Fruit fly (Drosophila melanogaster): ENCODE measurements around the gene CG5986.

DNA sequence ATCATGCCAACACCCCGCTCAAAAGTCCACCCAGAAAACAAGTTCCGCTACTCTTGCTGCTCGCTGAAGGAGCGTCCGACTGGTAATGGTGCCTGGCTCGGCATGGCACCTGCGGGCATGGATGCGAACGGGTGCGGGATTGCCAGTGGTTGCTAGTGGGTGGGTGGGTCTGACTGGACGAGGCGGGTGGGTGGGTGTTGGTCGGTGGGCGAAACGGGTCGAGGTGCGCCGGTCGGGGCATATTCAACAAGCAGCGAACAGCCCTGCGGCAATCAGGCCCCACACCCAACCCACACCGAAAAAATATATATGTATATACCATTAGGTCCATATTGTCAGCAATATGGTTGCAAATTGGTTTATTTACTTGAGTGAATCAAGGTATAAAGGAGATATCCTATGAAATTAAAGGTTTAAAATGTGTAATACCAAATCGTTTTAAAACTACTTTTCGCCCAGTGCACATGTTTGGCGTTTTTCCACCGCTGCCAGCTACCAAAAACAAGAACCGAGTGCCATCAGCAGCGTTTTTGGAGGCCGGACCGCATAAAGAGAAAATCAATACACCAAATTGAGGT is 36.9 kb upstream of the CG5986 start:
- no peak for TF ChIP-seq psq (optimal IDR thresholded peaks at IDR 0.05)
- no peak for TF ChIP-seq usp (GFP tag; optimal IDR thresholded peaks at IDR 0.05)
- no peak for TF ChIP-seq CG8478 (optimal IDR thresholded peaks at IDR 0.05)
- no peak for TF ChIP-seq Dll (optimal IDR thresholded peaks at IDR 0.05)
- TF ChIP-seq pan (optimal IDR thresholded peaks at IDR 0.05) = no peak
